Worm (Caenorhabditis elegans): ENCODE data around the gene madf-11.

Gene madf-11

ce11 chrIII:5623418-5623817, 20.1 kb upstream of the madf-11 start:
- TF ChIP-seq zfh-2 (GFP tag; conservative IDR thresholded peaks at IDR 0.05) (0 out of 2 replicates have a peak, but pooled peaks have one; percentile 33), snpc-3.4 (tag; optimal IDR thresholded peaks at IDR 0.05) (no peak), ztf-6 (GFP tag; IDR thresholded peaks at IDR 0.05) (no peak), unc-130 (GFP tag; optimal IDR thresholded peaks at IDR 0.05) (no peak)

DNA sequence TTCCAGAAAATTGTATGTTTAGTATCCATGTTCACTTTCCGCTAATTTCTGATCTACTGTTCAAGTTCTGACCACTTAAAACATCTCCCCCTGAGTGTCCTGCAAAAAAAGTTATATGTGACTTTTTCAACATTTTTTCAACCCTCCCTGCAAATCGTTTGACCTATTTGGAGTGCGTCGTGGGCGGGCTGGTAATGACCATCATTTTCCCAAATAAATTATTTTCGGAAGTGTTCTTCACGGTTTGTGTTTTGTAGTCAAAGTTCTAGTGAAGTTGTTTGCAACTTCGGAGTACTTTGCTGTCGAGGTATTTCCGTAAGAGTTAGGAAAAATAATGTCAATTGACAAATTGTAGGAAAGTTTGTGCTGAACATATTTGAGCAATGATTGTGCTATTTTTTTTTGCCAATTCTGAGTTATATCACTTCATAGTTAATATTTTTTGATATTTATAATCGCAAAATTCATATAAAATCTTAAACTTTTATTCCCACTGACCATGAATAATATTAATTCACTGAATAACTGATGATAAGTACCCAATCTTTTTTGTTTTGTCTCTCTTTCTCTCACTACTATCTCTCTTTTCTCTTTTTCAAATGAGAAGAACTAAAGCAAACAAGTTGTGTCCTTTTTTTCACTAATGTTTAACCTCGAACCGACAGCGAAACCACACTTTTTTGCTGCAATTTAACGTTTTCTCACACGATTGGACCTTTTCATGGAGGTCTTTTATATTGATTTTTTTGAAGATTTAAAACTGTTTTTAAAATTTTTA, 19.1 kb upstream of the madf-11 start:
- TF ChIP-seq F33H1.4 (GFP tag; IDR thresholded peaks at IDR 0.05) (no peak), snpc-1.1 (tag; optimal IDR thresholded peaks at IDR 0.05; ENCODE audit: insufficient read depth) (no peak), snpc-4 (GFP tag; optimal IDR thresholded peaks at IDR 0.05) (no peak), snpc-4 (tag; optimal IDR thresholded peaks at IDR 0.05) (no peak), D2030.7 (GFP tag; IDR thresholded peaks at IDR 0.05) (no peak), sdz-38 (tag; optimal IDR thresholded peaks at IDR 0.05) (no peak), tbp1 (GFP tag; optimal IDR thresholded peaks at IDR 0.05) (no peak), ets-4 (GFP tag; optimal IDR thresholded peaks at IDR 0.05) (no peak), nhr-179 (tag; optimal IDR thresholded peaks at IDR 0.05) (no peak), ZK185.1 (tag; optimal IDR thresholded peaks at IDR 0.05; ENCODE audit: poor library complexity, severe bottlenecking) (no peak), die-1 (tag; optimal IDR thresholded peaks at IDR 0.05) (no peak), egl-44 (GFP tag; IDR thresholded peaks at IDR 0.05) (no peak), ccch-3 (GFP tag; optimal IDR thresholded peaks at IDR 0.05) (no peak), rcor-1 (GFP tag; IDR thresholded peaks at IDR 0.05) (no peak), egrh-3 (GFP tag; IDR thresholded peaks at IDR 0.05) (no peak), F55B11.4 (tag; optimal IDR thresholded peaks at IDR 0.05; ENCODE audit: borderline replicate concordance, insufficient read depth) (no peak)

DNA sequence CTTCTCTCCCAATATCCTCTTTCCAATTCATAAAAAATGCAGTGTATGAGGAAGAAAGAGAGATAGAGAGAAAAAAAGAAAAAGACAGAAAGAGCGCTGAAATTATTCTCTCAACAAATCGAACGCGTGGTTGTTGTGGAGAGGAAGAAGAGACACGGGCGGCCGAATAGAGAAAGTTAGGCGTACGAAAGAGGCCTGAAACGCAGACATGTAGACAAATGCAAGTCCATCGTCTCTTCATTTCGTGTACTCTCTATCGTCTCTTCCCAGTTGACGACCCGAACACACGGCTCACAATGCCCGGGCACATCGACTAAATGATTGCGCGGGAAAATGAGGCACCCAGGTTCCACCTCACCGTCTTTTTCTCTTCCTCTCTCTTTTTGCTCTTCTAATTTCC, 17.9 kb upstream of the madf-11 start:
- TF ChIP-seq snpc-4 (GFP tag; optimal IDR thresholded peaks at IDR 0.05) (peak; percentile 22), snpc-4 (tag; optimal IDR thresholded peaks at IDR 0.05) (peak in 3 of 4 experiments; percentile 20 to 50 (median 48)), sdz-38 (tag; optimal IDR thresholded peaks at IDR 0.05) (no peak), pbrm-1 (GFP tag; IDR thresholded peaks at IDR 0.05) (no peak), B0019.2 (GFP tag; conservative IDR thresholded peaks at IDR 0.05) (no peak), B0336.3 (GFP tag; IDR thresholded peaks at IDR 0.05) (peak; percentile 40; the same call in 1 of the 2 replicates), ets-4 (GFP tag; optimal IDR thresholded peaks at IDR 0.05) (peak; percentile 30), mxl-1 (tag; optimal IDR thresholded peaks at IDR 0.05) (no peak), tlf-1 (GFP tag; optimal IDR thresholded peaks at IDR 0.05) (no peak), madf-8 (GFP tag; conservative IDR thresholded peaks at IDR 0.05) (peak; percentile 19; the same call in 1 of the 2 replicates), T07F8.4 (tag; optimal IDR thresholded peaks at IDR 0.05) (no peak), sea-2 (GFP tag; IDR thresholded peaks at IDR 0.05) (no peak), chd-7 (tag; optimal IDR thresholded peaks at IDR 0.05) (no peak), nhr-90 (tag; optimal IDR thresholded peaks at IDR 0.05) (peak; percentile 17), egl-44 (GFP tag; IDR thresholded peaks at IDR 0.05) (no peak), mel-28 (tag; optimal IDR thresholded peaks at IDR 0.05; ENCODE audit: borderline replicate concordance) (no peak), F55B11.4 (tag; optimal IDR thresholded peaks at IDR 0.05; ENCODE audit: borderline replicate concordance, insufficient read depth) (no peak), ccch-3 (GFP tag; optimal IDR thresholded peaks at IDR 0.05) (no peak), K12H6.12 (tag; optimal IDR thresholded peaks at IDR 0.05) (peak; percentile 76), hmg-20 (GFP tag; IDR thresholded peaks at IDR 0.05) (no peak), nhr-27 (tag; optimal IDR thresholded peaks at IDR 0.05) (no peak), ztf-3 (GFP tag; optimal IDR thresholded peaks at IDR 0.05) (no peak), ZK185.1 (tag; optimal IDR thresholded peaks at IDR 0.05; ENCODE audit: poor library complexity, severe bottlenecking) (peak; percentile 35), lin-54 (GFP tag; optimal IDR thresholded peaks at IDR 0.05) (peak; percentile 24), F33H1.4 (GFP tag; IDR thresholded peaks at IDR 0.05) (no peak), mcd-1 (GFP tag; IDR thresholded peaks at IDR 0.05) (0 out of 2 replicates have a peak, but pooled peaks have one; percentile 21), snpc-1.3 (tag; optimal IDR thresholded peaks at IDR 0.05; ENCODE audit: insufficient read depth) (no peak), let-607 (tag; optimal IDR thresholded peaks at IDR 0.05) (peak in 1 of 2 experiments; percentile 58), lir-1 (GFP tag; conservative IDR thresholded peaks at IDR 0.05) (no peak), efl-1 (GFP tag; optimal IDR thresholded peaks at IDR 0.05) (peak; percentile 47), F57A8.1 (GFP tag; optimal IDR thresholded peaks at IDR 0.05) (no peak)

Data from whole organism, young adult.